Worm (Caenorhabditis elegans): ENCODE measurements around the gene lelo-4.

ce11 chrII:5669580-5669979 lies 45.1 kb upstream of the lelo-4 start, which contains the start of gene C25H3.17:
- TF ChIP-seq R02D3.7 (tag; optimal IDR thresholded peaks at IDR 0.05) (no peak), ama-1 (optimal IDR thresholded peaks at IDR 0.05) (no peak), skn-1 (tag; optimal IDR thresholded peaks at IDR 0.05) (no peak), pqm-1 (tag; optimal IDR thresholded peaks at IDR 0.05) (no peak), mxl-2 (GFP tag; conservative IDR thresholded peaks at IDR 0.05) (no peak), nhr-11 (tag; optimal IDR thresholded peaks at IDR 0.05) (no peak), F49E8.2 (tag; optimal IDR thresholded peaks at IDR 0.05; ENCODE audit: borderline replicate concordance) (no peak), nhr-25 (tag; optimal IDR thresholded peaks at IDR 0.05; ENCODE audit: borderline replicate concordance, insufficient read depth) (no peak)
